1 fruit fly cellular context compared by ENCODE assay signal in the genomic region with DNA sequence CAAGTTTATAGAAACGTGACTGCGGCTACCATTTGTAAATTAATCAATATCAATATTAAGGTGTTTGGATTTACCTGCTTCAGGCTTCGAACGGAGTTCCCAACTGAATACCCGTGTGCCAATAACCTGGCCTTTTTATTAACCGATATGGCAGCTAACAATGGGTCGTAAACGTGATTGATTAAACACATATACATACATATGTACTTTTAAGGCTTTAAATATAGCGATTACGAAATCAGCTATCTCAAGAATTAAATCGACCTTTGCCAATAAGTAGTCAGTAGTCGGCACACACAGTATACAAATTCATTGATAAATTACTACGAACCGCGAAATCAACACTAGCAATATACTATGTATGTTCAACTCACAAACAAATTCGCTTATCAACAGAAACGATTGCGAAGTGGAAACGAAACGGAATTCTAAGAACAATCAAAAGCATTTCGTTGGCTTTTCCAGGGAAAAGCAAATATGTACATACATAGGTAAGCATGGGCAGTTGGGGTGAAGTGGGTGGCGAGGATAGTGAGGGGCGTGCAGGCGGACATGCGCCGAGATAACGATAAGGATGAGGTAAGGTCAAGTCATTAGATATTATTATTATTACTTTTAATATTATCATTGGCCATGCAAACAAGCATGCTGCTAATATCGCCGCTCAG.
TF ChIP-seq lines count a peak whose summit lies in the region.

No protein-coding gene starts in this region.

TF ChIP-seq in whole organism, embryonic, 481 proteins besides CTCF, POLR2A, EP300 and RAD21 (continued from another document):
- no peak for TF ChIP-seq CG11560 (tag; IDR thresholded peaks at IDR 0.05; lab: Robert Waterston, UW)
- TF ChIP-seq cg (GFP tag; optimal IDR thresholded peaks at IDR 0.05; lab: Kevin White, UChicago), result peak; percentile 16
- no peak for TF ChIP-seq vnd (GFP tag; IDR thresholded peaks at IDR 0.05; lab: Robert Waterston, UW; ENCODE audit: partially characterized antibody)
- TF ChIP-seq Bgb (GFP tag; IDR thresholded peaks at IDR 0.05; lab: Robert Waterston, UW; ENCODE audit: partially characterized antibody), result no peak
- TF ChIP-seq CG4360 (GFP tag; IDR thresholded peaks at IDR 0.05; lab: Robert Waterston, UW), result no peak
- peak; percentile 60 for TF ChIP-seq CG17912 (GFP tag; optimal IDR thresholded peaks at IDR 0.05; lab: Kevin White, UChicago)
- peak; percentile 6 for TF ChIP-seq Hsf (GFP tag; optimal IDR thresholded peaks at IDR 0.05; lab: Kevin White, UChicago)
- peak; percentile 65 for TF ChIP-seq CG12104 (GFP tag; optimal IDR thresholded peaks at IDR 0.05; lab: Kevin White, UChicago)
- peak; percentile 25 for TF ChIP-seq ems (GFP tag; optimal IDR thresholded peaks at IDR 0.05; lab: Kevin White, UChicago)
- peak; percentile 71; the same call in 1 of the 2 replicates for TF ChIP-seq ara (GFP tag; IDR thresholded peaks at IDR 0.05; lab: Robert Waterston, UW)
- TF ChIP-seq run (tag; optimal IDR thresholded peaks at IDR 0.05; lab: Kevin White, UChicago), result peak; percentile 45
- TF ChIP-seq Doc3 (GFP tag; IDR thresholded peaks at IDR 0.05; lab: Robert Waterston, UW; ENCODE audit: partially characterized antibody), result no peak
- no peak for TF ChIP-seq CG4730 (GFP tag; IDR thresholded peaks at IDR 0.05; lab: Robert Waterston, UW)
- TF ChIP-seq CG32767 (GFP tag; IDR thresholded peaks at IDR 0.05; lab: Robert Waterston, UW), result peak; percentile 45; the same call in 1 of the 2 replicates
- peak; percentile 41; the same call in 1 of the 3 replicates for TF ChIP-seq Optix (GFP tag; IDR thresholded peaks at IDR 0.05; lab: Robert Waterston, UW)
- no peak for TF ChIP-seq maf-S (GFP tag; optimal IDR thresholded peaks at IDR 0.05; lab: Kevin White, UChicago)
- peak; percentile 24 for TF ChIP-seq D19B (GFP tag; optimal IDR thresholded peaks at IDR 0.05; lab: Kevin White, UChicago)
- peak; percentile 33 for TF ChIP-seq CG10462 (GFP tag; optimal IDR thresholded peaks at IDR 0.05; lab: Kevin White, UChicago)
- TF ChIP-seq cwo (GFP tag; optimal IDR thresholded peaks at IDR 0.05; lab: Kevin White, UChicago), result peak; percentile 90
- TF ChIP-seq CG18476 (GFP tag; optimal IDR thresholded peaks at IDR 0.05; lab: Kevin White, UChicago), result no peak
- TF ChIP-seq prd (optimal IDR thresholded peaks at IDR 0.05; lab: Kevin White, UChicago), result no peak
- no peak; the same call in 2 of the 3 replicates for TF ChIP-seq prd (GFP tag; IDR thresholded peaks at IDR 0.05; lab: Robert Waterston, UW)
- no peak for TF ChIP-seq CG11085 (GFP tag; IDR thresholded peaks at IDR 0.05; lab: Robert Waterston, UW)
- peak; percentile 33 for TF ChIP-seq CG13775 (GFP tag; optimal IDR thresholded peaks at IDR 0.05; lab: Kevin White, UChicago)
- TF ChIP-seq E2f2 (GFP tag; IDR thresholded peaks at IDR 0.05; lab: Robert Waterston, UW), result peak; percentile 42; the same call in 1 of the 2 replicates
- TF ChIP-seq CG6254 (GFP tag; optimal IDR thresholded peaks at IDR 0.05; lab: Kevin White, UChicago), result peak; percentile 66
- peak; percentile 71 for TF ChIP-seq tap (tag; optimal IDR thresholded peaks at IDR 0.05; lab: Kevin White, UChicago)
- peak; percentile 44 for TF ChIP-seq CG2712 (tag; optimal IDR thresholded peaks at IDR 0.05; lab: Kevin White, UChicago)
- no peak for TF ChIP-seq luna (GFP tag; optimal IDR thresholded peaks at IDR 0.05; lab: Kevin White, UChicago)
- peak; percentile 49; the same call in 1 of the 2 replicates for TF ChIP-seq stc (GFP tag; IDR thresholded peaks at IDR 0.05; lab: Robert Waterston, UW)
- TF ChIP-seq lola (GFP tag; optimal IDR thresholded peaks at IDR 0.05; lab: Kevin White, UChicago), result peak in 1 of 3 experiments; percentile 52
- TF ChIP-seq h (optimal IDR thresholded peaks at IDR 0.05; lab: Kevin White, UChicago), result no peak
- no peak for TF ChIP-seq CG34224 (GFP tag; IDR thresholded peaks at IDR 0.05; lab: Robert Waterston, UW; ENCODE audit: partially characterized antibody)
- TF ChIP-seq CoRest (tag; optimal IDR thresholded peaks at IDR 0.05; lab: Kevin White, UChicago), result peak; percentile 24
- peak; percentile 68 for TF ChIP-seq NC2β (GFP tag; optimal IDR thresholded peaks at IDR 0.05; lab: Kevin White, UChicago)
- no peak; the same call in 1 of the 2 replicates for TF ChIP-seq amos (GFP tag; IDR thresholded peaks at IDR 0.05; lab: Robert Waterston, UW; ENCODE audit: partially characterized antibody)
- peak; percentile 43 for TF ChIP-seq TFAM (GFP tag; optimal IDR thresholded peaks at IDR 0.05; lab: Kevin White, UChicago)
- no peak for TF ChIP-seq CG3847 (GFP tag; IDR thresholded peaks at IDR 0.05; lab: Robert Waterston, UW)
- no peak for TF ChIP-seq Opbp (GFP tag; IDR thresholded peaks at IDR 0.05; lab: Robert Waterston, UW; ENCODE audit: partially characterized antibody)
- TF ChIP-seq Mes4 (GFP tag; optimal IDR thresholded peaks at IDR 0.05; lab: Kevin White, UChicago), result peak; percentile 62
- TF ChIP-seq B-H1 (GFP tag; IDR thresholded peaks at IDR 0.05; lab: Robert Waterston, UW), result peak; percentile 32; the same call in 1 of the 3 replicates
- no peak; the same call in 1 of the 2 replicates for TF ChIP-seq H2.0 (GFP tag; IDR thresholded peaks at IDR 0.05; lab: Robert Waterston, UW)
- TF ChIP-seq CG9797 (GFP tag; optimal IDR thresholded peaks at IDR 0.05; lab: Kevin White, UChicago), result no peak
- TF ChIP-seq jing (GFP tag; optimal IDR thresholded peaks at IDR 0.05; lab: Kevin White, UChicago), result peak; percentile 22
- TF ChIP-seq PHDP (tag; optimal IDR thresholded peaks at IDR 0.05; lab: Kevin White, UChicago), result peak; percentile 76
- no peak for TF ChIP-seq CG7357 (GFP tag; IDR thresholded peaks at IDR 0.05; lab: Robert Waterston, UW)
- TF ChIP-seq Spps (tag; optimal IDR thresholded peaks at IDR 0.05; lab: Kevin White, UChicago), result no peak
- TF ChIP-seq CG12744 (GFP tag; optimal IDR thresholded peaks at IDR 0.05; lab: Kevin White, UChicago), result no peak
- peak; percentile 28 for TF ChIP-seq dm (GFP tag; optimal IDR thresholded peaks at IDR 0.05; lab: Kevin White, UChicago)
- TF ChIP-seq p53 (GFP tag; optimal IDR thresholded peaks at IDR 0.05; lab: Kevin White, UChicago), result no peak
- no peak for TF ChIP-seq az2 (GFP tag; optimal IDR thresholded peaks at IDR 0.05; lab: Kevin White, UChicago)
- TF ChIP-seq MBD-R2 (GFP tag; IDR thresholded peaks at IDR 0.05; lab: Robert Waterston, UW), result peak; percentile 29; the same call in 1 of the 2 replicates
- TF ChIP-seq CG17612 (GFP tag; IDR thresholded peaks at IDR 0.05; lab: Robert Waterston, UW), result no peak
- no peak for TF ChIP-seq CG14860 (GFP tag; IDR thresholded peaks at IDR 0.05; lab: Robert Waterston, UW; ENCODE audit: partially characterized antibody)
- peak; percentile 72 for TF ChIP-seq CG6765 (GFP tag; optimal IDR thresholded peaks at IDR 0.05; lab: Kevin White, UChicago)
- no peak for TF ChIP-seq CG9437 (GFP tag; optimal IDR thresholded peaks at IDR 0.05; lab: Kevin White, UChicago)
- TF ChIP-seq hbn (GFP tag; IDR thresholded peaks at IDR 0.05; lab: Robert Waterston, UW; ENCODE audit: partially characterized antibody), result no peak
- TF ChIP-seq CG4854 (GFP tag; optimal IDR thresholded peaks at IDR 0.05; lab: Kevin White, UChicago), result peak; percentile 19
- TF ChIP-seq CG14710 (tag; optimal IDR thresholded peaks at IDR 0.05; lab: Kevin White, UChicago), result peak; percentile 47
- TF ChIP-seq CG4820 (GFP tag; optimal IDR thresholded peaks at IDR 0.05; lab: Kevin White, UChicago), result peak; percentile 38
- peak; percentile 90 for TF ChIP-seq Asciz (GFP tag; optimal IDR thresholded peaks at IDR 0.05; lab: Kevin White, UChicago)
- TF ChIP-seq Ssrp (tag; optimal IDR thresholded peaks at IDR 0.05; lab: Kevin White, UChicago), result no peak
- peak; percentile 88 for TF ChIP-seq CG6813 (GFP tag; optimal IDR thresholded peaks at IDR 0.05; lab: Kevin White, UChicago)
- peak; percentile 46 for TF ChIP-seq CG15479 (GFP tag; optimal IDR thresholded peaks at IDR 0.05; lab: Kevin White, UChicago)
- no peak for TF ChIP-seq slp2 (GFP tag; optimal IDR thresholded peaks at IDR 0.05; lab: Kevin White, UChicago)
